Worm (Caenorhabditis elegans) whole organism, early embryonic: ENCODE measurements around the gene ula-1.

ENCODE experiments used
- B0310.2 ChIP-seq: sonication (generic microtip); optimal IDR thresholded peaks from 2 replicates; lab custom pipeline; 2016; ENCODE audit warnings: mild to moderate bottlenecking, missing genetic modification characterization, missing compliant biosample characterization
- ama-1 ChIP-seq: fragments of 150-350 bp; optimal IDR thresholded peaks from 2 replicates; lab custom pipeline; 2014
- ceh-13 ChIP-seq: fragments of 200-800 bp; sonication (Bioruptor generic); optimal IDR thresholded peaks from 2 replicates; lab custom pipeline; 2018; ENCODE audit warnings: mild to moderate bottlenecking, missing genetic modification characterization, missing compliant biosample characterization
- flt-1 ChIP-seq: fragments of 200-800 bp; sonication (Bioruptor generic); IDR thresholded peaks from 2 replicates; pipeline ENCODE4 v1.3.6; 2022; ENCODE audit warnings: missing genetic modification characterization, missing compliant biosample characterization
- hmbx-1 ChIP-seq: sonication (generic microtip); optimal IDR thresholded peaks from 2 replicates; lab custom pipeline; 2016; ENCODE audit warnings: mild to moderate bottlenecking, missing genetic modification characterization, missing compliant biosample characterization
- scrt-1 ChIP-seq: fragments of 200-800 bp; sonication (Bioruptor generic); IDR thresholded peaks from 2 replicates; pipeline ENCODE4 v1.3.6; 2022; ENCODE audit warnings: missing genetic modification characterization, missing compliant biosample characterization

ce11 chrIII:4950345-4950744, 30.2 kb upstream of the ula-1 start:
- TF ChIP-seq hmbx-1 (tag; lab: Kevin White, UChicago) (no peak), scrt-1 (GFP tag; lab: Robert Waterston, UW) (no peak), ama-1 (lab: Kevin White, UChicago) (no peak), ceh-13 (GFP tag; lab: Kevin White, UChicago) (no peak), B0310.2 (no peak), flt-1 (GFP tag; lab: Robert Waterston, UW) (no peak)
